Worm (Caenorhabditis elegans) whole organism, L1 larva: ENCODE measurements around the gene nlp-79.

Source experiments
- dpl-1 ChIP-seq, 3 experiments: fragments of 150-350 bp in 2 of 3; sonication (generic microtip) in 1 of 3; optimal IDR thresholded peaks; 2 replicates each; lab custom pipeline; 2014 to 2017; ENCODE audit warnings: missing biosample characterization in 3 of 3, missing genetic modification characterization in 3 of 3, missing genetic modification reagents in 3 of 3
- egl-27 ChIP-seq, 2 experiments: fragments of 150-350 bp in 1 of 2; sonication (generic microtip); optimal IDR thresholded peaks; 3 replicates each; lab custom pipeline; 2017 to 2018; ENCODE audit warnings: missing biosample characterization in 2 of 2, missing genetic modification characterization in 2 of 2, missing genetic modification reagents in 2 of 2
- grh-1 ChIP-seq: fragments of 200-800 bp; sonication (Bioruptor generic); IDR thresholded peaks from 2 replicates; pipeline ENCODE4 v1.3.6; 2022; ENCODE audit warnings: missing genetic modification reagents, missing genetic modification characterization, missing compliant biosample characterization
- lin-35 ChIP-seq, 2 experiments: fragments of 150-350 bp; optimal IDR thresholded peaks; 2 replicates each; lab custom pipeline; 2014; ENCODE audit warnings: missing biosample characterization in 2 of 2, missing genetic modification characterization in 2 of 2, missing genetic modification reagents in 2 of 2
- pqm-1 ChIP-seq: sonication (generic microtip); optimal IDR thresholded peaks from 3 replicates; lab custom pipeline; 2017; ENCODE audit warnings: missing biosample characterization, missing genetic modification characterization
- swsn-7 ChIP-seq: sonication (generic microtip); optimal IDR thresholded peaks from 2 replicates; lab custom pipeline; 2016; ENCODE audit warnings: missing genetic modification characterization, missing compliant biosample characterization
- tbx-2 ChIP-seq: sonication (generic microtip); optimal IDR thresholded peaks from 2 replicates; lab custom pipeline; 2016; ENCODE audit warnings: missing genetic modification characterization, missing compliant biosample characterization
- unc-86 ChIP-seq: sonication (generic microtip); optimal IDR thresholded peaks from 2 replicates; lab custom pipeline; 2016; ENCODE audit warnings: missing genetic modification characterization, missing compliant biosample characterization

DNA sequence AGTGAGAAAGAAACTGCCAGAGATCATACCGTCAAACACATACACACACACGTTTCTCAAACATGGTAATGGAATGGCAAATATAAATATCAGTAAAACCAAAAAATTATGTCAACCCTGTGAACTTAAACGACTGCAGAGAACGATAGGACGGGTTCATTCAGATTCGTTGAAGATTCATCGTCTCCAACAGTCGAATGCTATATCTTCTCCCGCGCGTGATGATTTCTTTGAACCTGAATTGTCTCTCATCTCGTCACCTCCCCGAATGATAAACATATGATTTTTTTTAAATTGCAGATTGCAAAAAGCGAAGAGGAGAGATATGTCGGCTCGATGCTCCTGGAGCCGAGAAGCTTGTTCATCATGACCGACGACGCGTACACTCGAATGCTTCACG, 38.5 kb upstream of the nlp-79 start:
- TF ChIP-seq swsn-7 (tag; lab: Kevin White, UChicago) (no peak), unc-86 (tag; lab: Kevin White, UChicago) (no peak), dpl-1 (GFP tag; optimal IDR thresholded peaks at IDR 0.05; lab: Kevin White, UChicago) (no peak), tbx-2 (tag; lab: Kevin White, UChicago) (no peak), egl-27 (tag; optimal IDR thresholded peaks at IDR 0.05; lab: Kevin White, UChicago) (no peak), lin-35 (GFP tag; optimal IDR thresholded peaks at IDR 0.05; lab: Kevin White, UChicago) (no peak), pqm-1 (tag; lab: Kevin White, UChicago) (no peak), grh-1 (GFP tag; lab: Robert Waterston, UW) (no peak)
